Fruit fly (Drosophila melanogaster) Kc167 (cell line): Measurements from ENCODE around the gene Naxd.

Source experiments
- h ChIP-seq: fragments of >200 bp; optimal IDR thresholded peaks from 3 replicates; lab custom pipeline; 2018; ENCODE audit warnings: missing external identifiers
- insv ChIP-seq: fragments of >200 bp; optimal IDR thresholded peaks from 3 replicates; lab custom pipeline; 2018; ENCODE audit warnings: missing external identifiers
- psq ChIP-seq: fragments of >200 bp; optimal IDR thresholded peaks from 2 replicates; lab custom pipeline; 2017; ENCODE audit warnings: missing external identifiers
- ttk ChIP-seq: sonication (Bioruptor generic); optimal IDR thresholded peaks from 2 replicates; lab custom pipeline; 2017; ENCODE audit warnings: missing external identifiers

- no peak for TF ChIP-seq insv (lab: Kevin White, UChicago)
- TF ChIP-seq psq = no peak
- no peak for TF ChIP-seq h (lab: Kevin White, UChicago)
- no peak for TF ChIP-seq ttk
Measured at dm6 chr3L:19129565-19129964, 32.1 kb upstream of the Naxd start, which contains the start of gene Spn75F.
